Worm (Caenorhabditis elegans): Measurements from ENCODE around the gene K08A2.2.

ce11 chrII:2967064-2967463 lies 24.3 kb upstream of the K08A2.2 start:
- TF ChIP-seq F13H6.1 (tag; optimal IDR thresholded peaks at IDR 0.05): no peak
- TF ChIP-seq ceh-45 (GFP tag; IDR thresholded peaks at IDR 0.05): no peak
- TF ChIP-seq fkh-10 (GFP tag; optimal IDR thresholded peaks at IDR 0.05): no peak
- TF ChIP-seq ceh-19 (GFP tag; optimal IDR thresholded peaks at IDR 0.05): no peak
- no peak for TF ChIP-seq ceh-34 (tag; optimal IDR thresholded peaks at IDR 0.05)
